Worm (Caenorhabditis elegans): Measurements from ENCODE around the gene mrps-18C.

Gene mrps-18C

ce11 chrIII:4899728-4900127 lies 35.6 kb upstream of the mrps-18C start:
- TF ChIP-seq F13C5.2 (tag; optimal IDR thresholded peaks at IDR 0.05) = peak; percentile 87
- no peak for TF ChIP-seq tbx-37 (GFP tag; conservative IDR thresholded peaks at IDR 0.05)
- peak; percentile 19 for TF ChIP-seq B0310.2 (tag; optimal IDR thresholded peaks at IDR 0.05)
- peak; percentile 91 for TF ChIP-seq hmg-4 (GFP tag; optimal IDR thresholded peaks at IDR 0.05)
- 0 out of 2 replicates have a peak, but pooled peaks have one; percentile 14 for TF ChIP-seq sea-1 (GFP tag; conservative IDR thresholded peaks at IDR 0.05)
- TF ChIP-seq tra-4 (tag; optimal IDR thresholded peaks at IDR 0.05) = no peak
- TF ChIP-seq scrt-1 (GFP tag; IDR thresholded peaks at IDR 0.05) = peak; percentile 55; the same call in 1 of the 2 replicates
- peak; percentile 5 for TF ChIP-seq ets-7 (tag; optimal IDR thresholded peaks at IDR 0.05)
- no peak for TF ChIP-seq pes-1 (GFP tag; IDR thresholded peaks at IDR 0.05)

- TF ChIP-seq aly-1 (tag; optimal IDR thresholded peaks at IDR 0.05) (no peak), scrt-1 (GFP tag; IDR thresholded peaks at IDR 0.05) (no peak), tbx-37 (GFP tag; conservative IDR thresholded peaks at IDR 0.05) (no peak), pes-1 (GFP tag; IDR thresholded peaks at IDR 0.05) (no peak)
Measured at ce11 chrIII:4900260-4900659, 35.1 kb upstream of the mrps-18C start, which contains the start of gene tag-340. Gene tag-340 (plus strand): TSS chrIII:4900508.

ce11 chrIII:4903784-4904183 lies 31.6 kb upstream of the mrps-18C start, which contains the start of gene kbp-2:
Gene kbp-2 (minus strand): TSS chrIII:4903884.
- no peak for TF ChIP-seq tbx-37 (GFP tag; conservative IDR thresholded peaks at IDR 0.05)
- TF ChIP-seq ama-1 (optimal IDR thresholded peaks at IDR 0.05) = no peak
- no peak for TF ChIP-seq F13C5.2 (tag; optimal IDR thresholded peaks at IDR 0.05)
- no peak for TF ChIP-seq tra-4 (tag; optimal IDR thresholded peaks at IDR 0.05)
- TF ChIP-seq hmg-4 (GFP tag; optimal IDR thresholded peaks at IDR 0.05) = no peak
- TF ChIP-seq aly-1 (tag; optimal IDR thresholded peaks at IDR 0.05) = no peak
- TF ChIP-seq tbx-11 (GFP tag; IDR thresholded peaks at IDR 0.05) = no peak
- TF ChIP-seq B0310.2 (tag; optimal IDR thresholded peaks at IDR 0.05) = no peak
- TF ChIP-seq hnd-1 (tag; optimal IDR thresholded peaks at IDR 0.05) = no peak
- no peak for TF ChIP-seq ets-7 (tag; optimal IDR thresholded peaks at IDR 0.05)
- TF ChIP-seq scrt-1 (GFP tag; IDR thresholded peaks at IDR 0.05) = no peak
- no peak for TF ChIP-seq pes-1 (GFP tag; IDR thresholded peaks at IDR 0.05)
- no peak for TF ChIP-seq hmbx-1 (tag; optimal IDR thresholded peaks at IDR 0.05)
- TF ChIP-seq flt-1 (GFP tag; IDR thresholded peaks at IDR 0.05) = no peak
- no peak for TF ChIP-seq ceh-36 (tag; optimal IDR thresholded peaks at IDR 0.05)
- TF ChIP-seq sea-1 (GFP tag; conservative IDR thresholded peaks at IDR 0.05) = no peak

ce11 chrIII:4905405-4905804 lies 30.0 kb upstream of the mrps-18C start, which contains the start of gene F26F4.8:
Gene F26F4.8 (minus strand): TSS chrIII:4905473.
- TF ChIP-seq ceh-13 (GFP tag; optimal IDR thresholded peaks at IDR 0.05) (peak; percentile 18), scrt-1 (GFP tag; IDR thresholded peaks at IDR 0.05) (no peak), tbx-37 (GFP tag; conservative IDR thresholded peaks at IDR 0.05) (0 out of 2 replicates have a peak, but pooled peaks have one; percentile 12), hmg-4 (GFP tag; optimal IDR thresholded peaks at IDR 0.05) (peak; percentile 25), ets-7 (tag; optimal IDR thresholded peaks at IDR 0.05) (peak; percentile 41), ama-1 (optimal IDR thresholded peaks at IDR 0.05) (no peak), hmbx-1 (tag; optimal IDR thresholded peaks at IDR 0.05) (no peak), ceh-36 (tag; optimal IDR thresholded peaks at IDR 0.05) (no peak), tra-4 (tag; optimal IDR thresholded peaks at IDR 0.05) (no peak), B0310.2 (tag; optimal IDR thresholded peaks at IDR 0.05) (no peak), flt-1 (GFP tag; IDR thresholded peaks at IDR 0.05) (no peak), pes-1 (GFP tag; IDR thresholded peaks at IDR 0.05) (0 out of 2 replicates have a peak, but pooled peaks have one; percentile 40), F13C5.2 (tag; optimal IDR thresholded peaks at IDR 0.05) (no peak)

ce11 chrIII:4906365-4906764 lies 29.0 kb upstream of the mrps-18C start:
- TF ChIP-seq tbx-37 (GFP tag; conservative IDR thresholded peaks at IDR 0.05) = no peak

- TF ChIP-seq F13C5.2 (tag; optimal IDR thresholded peaks at IDR 0.05) = no peak
- no peak for TF ChIP-seq tbx-37 (GFP tag; conservative IDR thresholded peaks at IDR 0.05)
- no peak for TF ChIP-seq B0310.2 (tag; optimal IDR thresholded peaks at IDR 0.05)
- no peak for TF ChIP-seq pes-1 (GFP tag; IDR thresholded peaks at IDR 0.05)
- TF ChIP-seq hmbx-1 (tag; optimal IDR thresholded peaks at IDR 0.05) = no peak
- TF ChIP-seq ceh-13 (GFP tag; optimal IDR thresholded peaks at IDR 0.05) = no peak
- no peak for TF ChIP-seq aly-1 (tag; optimal IDR thresholded peaks at IDR 0.05)
- no peak for TF ChIP-seq tra-4 (tag; optimal IDR thresholded peaks at IDR 0.05)
- TF ChIP-seq ceh-36 (tag; optimal IDR thresholded peaks at IDR 0.05) = no peak
- no peak for TF ChIP-seq hmg-4 (GFP tag; optimal IDR thresholded peaks at IDR 0.05)
- TF ChIP-seq scrt-1 (GFP tag; IDR thresholded peaks at IDR 0.05) = no peak
- TF ChIP-seq ets-7 (tag; optimal IDR thresholded peaks at IDR 0.05) = no peak
- no peak for TF ChIP-seq ama-1 (optimal IDR thresholded peaks at IDR 0.05)
- no peak for TF ChIP-seq flt-1 (GFP tag; IDR thresholded peaks at IDR 0.05)
- TF ChIP-seq hnd-1 (tag; optimal IDR thresholded peaks at IDR 0.05) = no peak
Measured at ce11 chrIII:4906896-4907295, 28.5 kb upstream of the mrps-18C start, which contains the start of gene rom-1. Gene rom-1 (plus strand): TSS chrIII:4907196.

ce11 chrIII:4909938-4910337 lies 25.4 kb upstream of the mrps-18C start, which contains the start of gene F26F4.12:
Gene F26F4.12 (minus strand): TSS chrIII:4910038.
- TF ChIP-seq ceh-13 (GFP tag; optimal IDR thresholded peaks at IDR 0.05) = no peak
- TF ChIP-seq hmg-4 (GFP tag; optimal IDR thresholded peaks at IDR 0.05) = no peak
- TF ChIP-seq scrt-1 (GFP tag; IDR thresholded peaks at IDR 0.05) = no peak
- no peak for TF ChIP-seq F13C5.2 (tag; optimal IDR thresholded peaks at IDR 0.05)
- no peak for TF ChIP-seq B0310.2 (tag; optimal IDR thresholded peaks at IDR 0.05)
- TF ChIP-seq flt-1 (GFP tag; IDR thresholded peaks at IDR 0.05) = no peak
- no peak for TF ChIP-seq ceh-36 (tag; optimal IDR thresholded peaks at IDR 0.05)
- TF ChIP-seq ets-7 (tag; optimal IDR thresholded peaks at IDR 0.05) = no peak
- no peak for TF ChIP-seq sea-1 (GFP tag; conservative IDR thresholded peaks at IDR 0.05)
- no peak for TF ChIP-seq tra-4 (tag; optimal IDR thresholded peaks at IDR 0.05)
- TF ChIP-seq tbx-11 (GFP tag; IDR thresholded peaks at IDR 0.05) = no peak
- TF ChIP-seq ama-1 (optimal IDR thresholded peaks at IDR 0.05) = no peak
- TF ChIP-seq tbx-37 (GFP tag; conservative IDR thresholded peaks at IDR 0.05) = no peak
- no peak for TF ChIP-seq pes-1 (GFP tag; IDR thresholded peaks at IDR 0.05)
- TF ChIP-seq hmbx-1 (tag; optimal IDR thresholded peaks at IDR 0.05) = no peak
- TF ChIP-seq aly-1 (tag; optimal IDR thresholded peaks at IDR 0.05) = no peak

All from whole organism, early embryonic.